Fruit fly (Drosophila melanogaster) whole organism, embryonic: Measurements from ENCODE around the gene slp1.

Experiments used
- Ada2b ChIP-seq: fragments of 200-800 bp; sonication (Bioruptor generic); IDR thresholded peaks from 2 replicates; pipeline ENCODE4 v1.3.6; 2022; ENCODE audit warnings: missing biosample characterization, missing genetic modification characterization
- BtbVII ChIP-seq: fragments of 200-800 bp; sonication (Bioruptor generic); optimal IDR thresholded peaks from 3 replicates; lab custom pipeline; 2017; ENCODE audit warnings: missing biosample characterization, mild to moderate bottlenecking, missing genetic modification characterization
- CG10565 ChIP-seq: fragments of 200-800 bp; sonication (Bioruptor generic); optimal IDR thresholded peaks from 3 replicates; lab custom pipeline; 2016; ENCODE audit warnings: missing biosample characterization, mild to moderate bottlenecking, missing genetic modification characterization
- CG10979 ChIP-seq: fragments of 200-800 bp; sonication (Bioruptor generic); optimal IDR thresholded peaks from 2 replicates; lab custom pipeline; 2018; ENCODE audit warnings: missing biosample characterization, mild to moderate bottlenecking, missing genetic modification characterization, moderate library complexity
- CG11696 ChIP-seq: fragments of 200-800 bp; sonication (Bioruptor generic); IDR thresholded peaks from 2 replicates; pipeline ENCODE4 v1.3.6; 2022; ENCODE audit warnings: missing biosample characterization, missing genetic modification characterization
- CG12942 ChIP-seq: fragments of 200-800 bp; sonication (Bioruptor generic); optimal IDR thresholded peaks from 3 replicates; lab custom pipeline; 2016; ENCODE audit warnings: missing biosample characterization, missing genetic modification characterization
- CG16863 ChIP-seq: fragments of 200-800 bp; sonication (Bioruptor generic); optimal IDR thresholded peaks from 3 replicates; lab custom pipeline; 2016; ENCODE audit warnings: missing biosample characterization, missing genetic modification characterization
- CG2129 ChIP-seq: fragments of 200-800 bp; sonication (Bioruptor generic); IDR thresholded peaks from 2 replicates; pipeline ENCODE4 v1.3.6; 2022; ENCODE audit warnings: missing biosample characterization, missing genetic modification characterization; ENCODE audit not compliant: partially characterized antibody
- CG2875 ChIP-seq: fragments of 200-800 bp; sonication (Bioruptor generic); optimal IDR thresholded peaks from 2 replicates; lab custom pipeline; 2017; ENCODE audit warnings: missing biosample characterization, mild to moderate bottlenecking, missing genetic modification characterization, missing genetic modification reagents
- CG33557 ChIP-seq: fragments of 200-800 bp; sonication (Bioruptor generic); optimal IDR thresholded peaks from 2 replicates; lab custom pipeline; 2019; ENCODE audit warnings: missing biosample characterization, mild to moderate bottlenecking, missing genetic modification characterization, moderate library complexity
- CG4328 ChIP-seq: fragments of 200-800 bp; sonication (Bioruptor generic); optimal IDR thresholded peaks from 3 replicates; lab custom pipeline; 2017; ENCODE audit warnings: missing biosample characterization, missing genetic modification reagents, missing genetic modification characterization
- CG4820 ChIP-seq: fragments of 200-800 bp; sonication (Bioruptor generic); optimal IDR thresholded peaks from 3 replicates; lab custom pipeline; 2016; ENCODE audit warnings: missing biosample characterization, missing genetic modification characterization
- CG6854 ChIP-seq: fragments of 200-800 bp; sonication (Bioruptor generic); optimal IDR thresholded peaks from 3 replicates; lab custom pipeline; 2017; ENCODE audit warnings: missing biosample characterization, mild to moderate bottlenecking, missing genetic modification characterization
- CG7786 ChIP-seq: fragments of 200-800 bp; sonication (Bioruptor generic); optimal IDR thresholded peaks from 2 replicates; lab custom pipeline; 2016; ENCODE audit warnings: missing biosample characterization, missing genetic modification characterization
- CG8388 ChIP-seq: fragments of 200-800 bp; sonication (Bioruptor generic); optimal IDR thresholded peaks from 2 replicates; lab custom pipeline; 2019; ENCODE audit warnings: missing biosample characterization, mild to moderate bottlenecking, missing genetic modification characterization, moderate library complexity
- CG9727 ChIP-seq: fragments of 200-800 bp; sonication (Bioruptor generic); optimal IDR thresholded peaks from 3 replicates; lab custom pipeline; 2017; ENCODE audit warnings: missing biosample characterization, mild to moderate bottlenecking, missing genetic modification characterization
- Chrac-16 ChIP-seq: fragments of 200-800 bp; sonication (Bioruptor generic); optimal IDR thresholded peaks from 3 replicates; lab custom pipeline; 2016; ENCODE audit warnings: missing biosample characterization, missing genetic modification characterization
- D ChIP-seq, 2 experiments: fragments of 200-800 bp in 1 of 2; fragments of >200 bp in 1 of 2; sonication (Bioruptor generic) in 1 of 2; optimal IDR thresholded peaks; 2 replicates in 1 of 2; 3 replicates in 1 of 2; lab custom pipeline; 2017; ENCODE audit warnings: mild to moderate bottlenecking in 1 of 2, missing biosample characterization in 1 of 2, missing genetic modification characterization in 1 of 2, missing genetic modification reagents in 1 of 2
- D19B ChIP-seq: fragments of 200-800 bp; sonication (Bioruptor generic); optimal IDR thresholded peaks from 2 replicates; lab custom pipeline; 2017; ENCODE audit warnings: missing biosample characterization, mild to moderate bottlenecking, missing genetic modification characterization
- Fer1 ChIP-seq: fragments of 200-800 bp; sonication (Bioruptor generic); optimal IDR thresholded peaks from 2 replicates; lab custom pipeline; 2017; ENCODE audit warnings: missing biosample characterization, mild to moderate bottlenecking, missing genetic modification characterization
- HmgD ChIP-seq: fragments of 200-800 bp; sonication (Bioruptor generic); optimal IDR thresholded peaks from 3 replicates; lab custom pipeline; 2016; ENCODE audit warnings: missing biosample characterization, missing genetic modification characterization
- HmgZ ChIP-seq: fragments of 200-800 bp; sonication (Bioruptor generic); optimal IDR thresholded peaks from 2 replicates; lab custom pipeline; 2018; ENCODE audit warnings: missing biosample characterization, mild to moderate bottlenecking, missing genetic modification characterization
- Lhr ChIP-seq: fragments of 200-800 bp; sonication (Bioruptor generic); optimal IDR thresholded peaks from 3 replicates; lab custom pipeline; 2017; ENCODE audit warnings: mild to moderate bottlenecking, missing biosample characterization, missing genetic modification reagents, missing genetic modification characterization
- MESR4 ChIP-seq: fragments of 200-800 bp; sonication (Bioruptor generic); optimal IDR thresholded peaks from 2 replicates; lab custom pipeline; 2018; ENCODE audit warnings: missing biosample characterization, mild to moderate bottlenecking, missing genetic modification characterization, moderate library complexity
- Meics ChIP-seq: fragments of 200-800 bp; sonication (Bioruptor generic); optimal IDR thresholded peaks from 2 replicates; lab custom pipeline; 2017; ENCODE audit warnings: missing biosample characterization, mild to moderate bottlenecking, missing genetic modification characterization
- Opbp ChIP-seq: fragments of 200-800 bp; sonication (Bioruptor generic); IDR thresholded peaks from 3 replicates; pipeline ENCODE4 v1.3.6; 2022; ENCODE audit warnings: missing biosample characterization, missing genetic modification characterization; ENCODE audit not compliant: partially characterized antibody
- Ravus ChIP-seq: fragments of 200-800 bp; sonication (Bioruptor generic); IDR thresholded peaks from 2 replicates; pipeline ENCODE4 v1.3.6; 2022; ENCODE audit warnings: missing biosample characterization, missing genetic modification characterization
- Usf ChIP-seq: fragments of 200-800 bp; sonication (Bioruptor generic); optimal IDR thresholded peaks from 2 replicates; lab custom pipeline; 2017; ENCODE audit warnings: missing genotype, missing biosample characterization, missing genetic modification characterization
- Vsx1 ChIP-seq: fragments of 200-800 bp; sonication (Bioruptor generic); optimal IDR thresholded peaks from 2 replicates; lab custom pipeline; 2017; ENCODE audit warnings: missing biosample characterization, mild to moderate bottlenecking, missing genetic modification characterization, missing genetic modification reagents
- cato ChIP-seq: fragments of 200-800 bp; sonication (Bioruptor generic); optimal IDR thresholded peaks from 2 replicates; lab custom pipeline; 2016; ENCODE audit warnings: missing biosample characterization, missing genetic modification characterization, borderline replicate concordance
- crc ChIP-seq: fragments of 200-800 bp; sonication (Bioruptor generic); optimal IDR thresholded peaks from 2 replicates; lab custom pipeline; 2016; ENCODE audit warnings: missing biosample characterization, missing genetic modification characterization
- dm ChIP-seq: fragments of 200-800 bp; sonication (Bioruptor generic); optimal IDR thresholded peaks from 3 replicates; lab custom pipeline; 2016; ENCODE audit warnings: missing biosample characterization, missing genetic modification characterization
- ham ChIP-seq: fragments of 200-800 bp; sonication (Bioruptor generic); IDR thresholded peaks from 2 replicates; pipeline ENCODE4 v1.3.6; 2022; ENCODE audit warnings: missing biosample characterization, missing genetic modification characterization
- ken ChIP-seq: fragments of 200-800 bp; sonication (Bioruptor generic); IDR thresholded peaks from 3 replicates; pipeline ENCODE4 v1.3.6; 2022; ENCODE audit warnings: missing biosample characterization, missing genetic modification characterization
- lola ChIP-seq, 3 experiments: fragments of >200 bp in 2 of 3; fragments of 200-800 bp in 1 of 3; sonication (Bioruptor generic) in 1 of 3; optimal IDR thresholded peaks; 2 replicates each; lab custom pipeline; 2017 to 2019; ENCODE audit warnings: missing biosample characterization in 3 of 3, missing genetic modification characterization in 3 of 3, mild to moderate bottlenecking in 1 of 3, moderate library complexity in 1 of 3
- lov ChIP-seq, 2 experiments: fragments of 200-800 bp in 1 of 2; fragments of >200 bp in 1 of 2; sonication (Bioruptor generic) in 1 of 2; IDR thresholded peaks in 1 of 2; optimal IDR thresholded peaks in 1 of 2; 2 replicates in 1 of 2; 3 replicates in 1 of 2; pipeline versions ENCODE4 v1.3.6 to Lab custom; 2017 to 2022; ENCODE audit warnings: missing biosample characterization in 1 of 2, missing genetic modification characterization in 1 of 2
- nerfin-1 ChIP-seq: fragments of 200-800 bp; sonication (Bioruptor generic); optimal IDR thresholded peaks from 3 replicates; lab custom pipeline; 2019; ENCODE audit warnings: missing biosample characterization, mild to moderate bottlenecking, missing genetic modification characterization, moderate library complexity
- nmo ChIP-seq: fragments of 200-800 bp; sonication (Bioruptor generic); optimal IDR thresholded peaks from 2 replicates; lab custom pipeline; 2018; ENCODE audit warnings: missing biosample characterization, mild to moderate bottlenecking, missing genetic modification characterization, moderate library complexity
- pita ChIP-seq: fragments of 200-800 bp; sonication (Bioruptor generic); optimal IDR thresholded peaks from 2 replicates; lab custom pipeline; 2017; ENCODE audit warnings: missing biosample characterization, mild to moderate bottlenecking, missing genetic modification characterization
- prd ChIP-seq, 3 experiments: fragments of >200 bp in 2 of 3; fragments of 200-800 bp in 1 of 3; sonication (Bioruptor generic) in 1 of 3; optimal IDR thresholded peaks in 2 of 3; IDR thresholded peaks in 1 of 3; 2 replicates in 2 of 3; 3 replicates in 1 of 3; pipeline versions ENCODE4 v1.3.6 to Lab custom; 2017 to 2022; ENCODE audit warnings: missing biosample characterization in 1 of 3, missing genetic modification characterization in 1 of 3
- pum ChIP-seq: fragments of 200-800 bp; sonication (Bioruptor generic); optimal IDR thresholded peaks from 2 replicates; lab custom pipeline; 2016; ENCODE audit warnings: missing biosample characterization, missing genetic modification characterization
- sc ChIP-seq, 3 experiments: fragments of >200 bp in 2 of 3; fragments of 200-800 bp in 1 of 3; sonication (Bioruptor generic) in 1 of 3; optimal IDR thresholded peaks; 2 replicates in 2 of 3; 3 replicates in 1 of 3; lab custom pipeline; 2017; ENCODE audit warnings: mild to moderate bottlenecking in 1 of 3, missing biosample characterization in 1 of 3, missing genetic modification characterization in 1 of 3, missing genetic modification reagents in 1 of 3
- sens ChIP-seq: fragments of 200-800 bp; sonication (Bioruptor generic); peaks from one replicate; lab custom pipeline; 2016; ENCODE audit warnings: missing biosample characterization, missing genetic modification characterization
- sens-2 ChIP-seq: fragments of 200-800 bp; sonication (Bioruptor generic); IDR thresholded peaks from 2 replicates; pipeline ENCODE4 v1.3.6; 2022; ENCODE audit warnings: missing biosample characterization, missing genetic modification characterization
- stc ChIP-seq: fragments of 200-800 bp; sonication (Bioruptor generic); IDR thresholded peaks from 2 replicates; pipeline ENCODE4 v1.3.6; 2022; ENCODE audit warnings: missing biosample characterization, missing genetic modification characterization
- sug ChIP-seq: fragments of 200-800 bp; optimal IDR thresholded peaks from 2 replicates; lab custom pipeline; 2019; ENCODE audit warnings: missing biosample characterization, mild to moderate bottlenecking, missing genetic modification characterization, moderate library complexity
- wdn ChIP-seq: fragments of 200-800 bp; sonication (Bioruptor generic); IDR thresholded peaks from 2 replicates; pipeline ENCODE4 v1.3.6; 2022; ENCODE audit warnings: missing biosample characterization, missing genetic modification characterization

The slp1 gene

DNA sequence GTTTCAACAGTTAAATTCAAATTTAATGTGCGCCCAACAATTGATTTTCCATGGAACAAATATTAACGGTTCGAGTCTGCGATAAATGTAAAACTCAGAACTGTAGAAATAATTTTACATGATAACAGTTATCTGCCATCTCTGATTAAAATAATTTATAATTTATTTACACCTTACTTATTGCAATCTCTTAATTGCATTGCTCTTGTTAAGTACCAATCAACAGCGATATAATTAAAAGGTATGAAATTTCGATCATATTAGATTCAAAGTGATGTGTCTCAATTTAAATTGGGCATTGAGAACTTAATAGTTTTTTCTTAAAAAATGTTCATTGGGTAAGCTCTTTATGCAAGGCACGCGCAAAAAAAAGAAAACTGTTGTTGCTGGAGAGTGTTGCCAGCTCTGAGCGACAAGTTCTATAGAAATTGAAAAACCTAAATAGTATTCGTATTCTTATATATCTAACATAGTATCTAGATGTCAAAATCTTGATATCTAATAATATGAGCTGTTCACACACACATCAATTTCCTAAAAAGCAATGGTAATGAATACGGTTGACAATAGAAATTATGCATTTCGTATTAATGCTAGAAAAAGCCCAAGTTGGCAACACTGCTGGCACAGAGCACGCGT, 22.5 kb upstream of the slp1 start (continued):
- TF ChIP-seq Lhr (no peak), Ada2b (peak; percentile 57), HmgZ (tag; lab: Kevin White, UChicago) (peak; percentile 81), sug (peak; percentile 52), crc (no peak), stc (GFP tag; lab: Robert Waterston, UW) (peak; percentile 52), CG33557 (no peak), prd (optimal IDR thresholded peaks at IDR 0.05; lab: Kevin White, UChicago) (no peak), prd (GFP tag; IDR thresholded peaks at IDR 0.05; lab: Robert Waterston, UW) (peak; percentile 71), Ravus (GFP tag; lab: Robert Waterston, UW) (no peak), lola (GFP tag; optimal IDR thresholded peaks at IDR 0.05; lab: Kevin White, UChicago) (no peak), pum (GFP tag; lab: Kevin White, UChicago) (peak; percentile 25), MESR4 (GFP tag; lab: Kevin White, UChicago) (no peak), Usf (GFP tag; lab: Kevin White, UChicago) (peak; percentile 53), HmgD (no peak), D (optimal IDR thresholded peaks at IDR 0.05; lab: Kevin White, UChicago) (no peak), D (GFP tag; optimal IDR thresholded peaks at IDR 0.05; lab: Kevin White, UChicago) (peak; percentile 12), CG8388 (no peak), sens-2 (GFP tag; lab: Robert Waterston, UW) (peak; percentile 78), CG12942 (GFP tag; lab: Kevin White, UChicago) (peak; percentile 34), sc (optimal IDR thresholded peaks at IDR 0.05; lab: Kevin White, UChicago) (no peak), sc (GFP tag; optimal IDR thresholded peaks at IDR 0.05; lab: Kevin White, UChicago) (no peak), CG16863 (peak; percentile 22), sens (GFP tag; lab: Kevin White, UChicago) (peak; percentile 91), CG10565 (peak; percentile 10), CG2129 (GFP tag; lab: Robert Waterston, UW) (no peak), wdn (GFP tag; lab: Robert Waterston, UW) (peak; percentile 40; the same call in 1 of the 2 replicates), Vsx1 (no peak), CG9727 (GFP tag; lab: Kevin White, UChicago) (peak; percentile 54), ken (peak; percentile 52; the same call in 2 of the 3 replicates), D19B (peak; percentile 70), CG4820 (peak; percentile 22), Fer1 (GFP tag; lab: Kevin White, UChicago) (no peak), Chrac-16 (GFP tag; lab: Kevin White, UChicago) (peak; percentile 30), CG4328 (GFP tag; lab: Kevin White, UChicago) (peak; percentile 29), CG11696 (GFP tag; lab: Robert Waterston, UW) (peak; percentile 67), Opbp (GFP tag; lab: Robert Waterston, UW) (no peak), cato (GFP tag; lab: Kevin White, UChicago) (peak; percentile 44), dm (GFP tag; lab: Kevin White, UChicago) (no peak)

- TF ChIP-seq nmo (GFP tag; lab: Kevin White, UChicago) (peak; percentile 4), CG2875 (GFP tag; lab: Kevin White, UChicago) (no peak), CG7786 (GFP tag; lab: Kevin White, UChicago) (peak; percentile 5), lov (optimal IDR thresholded peaks at IDR 0.05; lab: Kevin White, UChicago) (no peak), lov (GFP tag; IDR thresholded peaks at IDR 0.05; lab: Robert Waterston, UW) (0 out of 3 replicates have a peak, but pooled peaks have one; percentile 31), Meics (GFP tag; lab: Kevin White, UChicago) (peak; percentile 31), Vsx1 (peak; percentile 35), ham (GFP tag; lab: Robert Waterston, UW) (no peak), CG6854 (GFP tag; lab: Kevin White, UChicago) (no peak), CG10979 (no peak), BtbVII (GFP tag; lab: Kevin White, UChicago) (peak; percentile 16), Usf (GFP tag; lab: Kevin White, UChicago) (no peak), nerfin-1 (tag; lab: Kevin White, UChicago) (peak; percentile 27), pita (GFP tag; lab: Kevin White, UChicago) (no peak)
Observed at dm6 chr2L:3803466-3804143, 21.9 kb upstream of the slp1 start, which contains the start of gene Reph. Gene Reph (plus strand): TSS chr2L:3803545.
